Worm (Caenorhabditis elegans) whole organism, L3 larva: ENCODE results near the gene F42F12.4.

Source experiments
- R02D3.7 ChIP-seq: fragments of 150-350 bp; optimal IDR thresholded peaks from 2 replicates; lab custom pipeline; 2014; ENCODE audit warnings: missing biosample characterization, missing genetic modification characterization
- ZK546.5 ChIP-seq: sonication (generic microtip); optimal IDR thresholded peaks from 2 replicates; lab custom pipeline; 2017; ENCODE audit warnings: missing biosample characterization, missing genetic modification characterization
- aly-2 ChIP-seq: fragments of 150-350 bp; optimal IDR thresholded peaks from 2 replicates; lab custom pipeline; 2014; ENCODE audit warnings: missing biosample characterization, missing genetic modification characterization
- ama-1 ChIP-seq: fragments of 150-350 bp; optimal IDR thresholded peaks from 2 replicates; lab custom pipeline; 2018
- ceh-16 ChIP-seq: sonication (generic microtip); optimal IDR thresholded peaks from 2 replicates; lab custom pipeline; 2017; ENCODE audit warnings: missing biosample characterization, missing genetic modification characterization
- ceh-28 ChIP-seq: fragments of 150-350 bp; optimal IDR thresholded peaks from 2 replicates; lab custom pipeline; 2014; ENCODE audit warnings: missing biosample characterization, missing genetic modification reagents, missing genetic modification characterization
- ceh-82 ChIP-seq: fragments of 150-350 bp; optimal IDR thresholded peaks from 2 replicates; lab custom pipeline; 2014; ENCODE audit warnings: missing biosample characterization, missing genetic modification characterization
- ceh-9 ChIP-seq: sonication (generic microtip); optimal IDR thresholded peaks from 2 replicates; lab custom pipeline; 2018; ENCODE audit warnings: missing biosample characterization, missing genetic modification characterization
- daf-12 ChIP-seq: fragments of 150-350 bp; optimal IDR thresholded peaks from 2 replicates; lab custom pipeline; 2014; ENCODE audit warnings: missing biosample characterization, missing genetic modification reagents, missing genetic modification characterization
- egl-27 ChIP-seq: sonication (generic microtip); optimal IDR thresholded peaks from 4 replicates; lab custom pipeline; 2017; ENCODE audit warnings: missing biosample characterization, missing genetic modification reagents, missing genetic modification characterization
- egl-5 ChIP-seq: fragments of 150-350 bp; optimal IDR thresholded peaks from 2 replicates; lab custom pipeline; 2017; ENCODE audit warnings: missing biosample characterization, missing genetic modification reagents, missing genetic modification characterization, inconsistent platforms
- elt-1 ChIP-seq: fragments of 150-350 bp; optimal IDR thresholded peaks from 2 replicates; lab custom pipeline; 2014; ENCODE audit warnings: missing biosample characterization, missing genetic modification characterization
- elt-2 ChIP-seq: sonication (generic microtip); optimal IDR thresholded peaks from 2 replicates; lab custom pipeline; 2016; ENCODE audit warnings: missing genetic modification reagents, mild to moderate bottlenecking, missing genetic modification characterization, missing compliant biosample characterization
- elt-3 ChIP-seq, 3 experiments: fragments of 150-350 bp in 1 of 3; sonication (generic microtip) in 2 of 3; optimal IDR thresholded peaks; 2 replicates in 2 of 3; 4 replicates in 1 of 3; lab custom pipeline; 2014 to 2017; ENCODE audit warnings: missing biosample characterization in 3 of 3, missing genetic modification characterization in 3 of 3
- eor-1 ChIP-seq, 2 experiments: fragments of 150-350 bp; optimal IDR thresholded peaks; 2 replicates each; lab custom pipeline; 2014 to 2018; ENCODE audit warnings: missing biosample characterization in 2 of 2, missing genetic modification characterization in 2 of 2
- fkh-10 ChIP-seq: sonication (generic microtip); optimal IDR thresholded peaks from 2 replicates; lab custom pipeline; 2017; ENCODE audit warnings: missing biosample characterization, missing genetic modification reagents, missing genetic modification characterization
- fkh-2 ChIP-seq: fragments of 150-350 bp; optimal IDR thresholded peaks from 2 replicates; lab custom pipeline; 2014; ENCODE audit warnings: missing biosample characterization, missing genetic modification reagents, missing genetic modification characterization
- fos-1 ChIP-seq: fragments of 150-350 bp; optimal IDR thresholded peaks from 2 replicates; lab custom pipeline; 2014; ENCODE audit warnings: missing biosample characterization, missing genetic modification characterization
- hmg-11 ChIP-seq: sonication (generic microtip); optimal IDR thresholded peaks from 2 replicates; lab custom pipeline; 2016; ENCODE audit warnings: missing genetic modification characterization, missing compliant biosample characterization
- jun-1 ChIP-seq: fragments of 150-350 bp; optimal IDR thresholded peaks from 2 replicates; lab custom pipeline; 2014; ENCODE audit warnings: missing biosample characterization, missing genetic modification reagents, missing genetic modification characterization
- lin-15B ChIP-seq: fragments of 150-350 bp; optimal IDR thresholded peaks from 2 replicates; lab custom pipeline; 2014; ENCODE audit warnings: missing biosample characterization, missing genetic modification characterization
- lin-39 ChIP-seq: fragments of 150-350 bp; optimal IDR thresholded peaks from 2 replicates; lab custom pipeline; 2018; ENCODE audit warnings: missing biosample characterization, missing genetic modification reagents, missing genetic modification characterization
- lsy-12 ChIP-seq: sonication (generic microtip); optimal IDR thresholded peaks from 2 replicates; lab custom pipeline; 2016; ENCODE audit warnings: mild to moderate bottlenecking, missing genetic modification characterization, missing compliant biosample characterization
- mdl-1 ChIP-seq: fragments of 150-350 bp; optimal IDR thresholded peaks from 2 replicates; lab custom pipeline; 2014; ENCODE audit warnings: missing biosample characterization, missing genetic modification characterization
- mml-1 ChIP-seq: fragments of 150-350 bp; sonication (generic microtip); optimal IDR thresholded peaks from 3 replicates; lab custom pipeline; 2014; ENCODE audit warnings: missing biosample characterization, missing genetic modification characterization
- nfya-1 ChIP-seq: sonication (generic microtip); optimal IDR thresholded peaks from 2 replicates; lab custom pipeline; 2017; ENCODE audit warnings: missing genetic modification characterization, mild to moderate bottlenecking, missing compliant biosample characterization, antibody characterized with exemption, moderate library complexity; ENCODE audit not compliant: insufficient read depth
- nhr-11 ChIP-seq: fragments of 150-350 bp; optimal IDR thresholded peaks from 2 replicates; lab custom pipeline; 2014; ENCODE audit warnings: missing biosample characterization, missing genetic modification characterization
- nhr-12 ChIP-seq: fragments of 150-350 bp; optimal IDR thresholded peaks from 2 replicates; lab custom pipeline; 2014; ENCODE audit warnings: missing biosample characterization, missing genetic modification characterization
- nhr-23 ChIP-seq: fragments of 150-350 bp; optimal IDR thresholded peaks from 2 replicates; lab custom pipeline; 2014; ENCODE audit warnings: missing biosample characterization, missing genetic modification reagents, missing genetic modification characterization
- nhr-237 ChIP-seq: fragments of 150-350 bp; optimal IDR thresholded peaks from 2 replicates; lab custom pipeline; 2014; ENCODE audit warnings: missing biosample characterization, missing genetic modification characterization
- nhr-25 ChIP-seq: sonication (generic microtip); optimal IDR thresholded peaks from 2 replicates; lab custom pipeline; 2017; ENCODE audit warnings: missing biosample characterization, missing genetic modification characterization
- nhr-43 ChIP-seq: sonication (generic microtip); optimal IDR thresholded peaks from 2 replicates; lab custom pipeline; 2016; ENCODE audit warnings: mild to moderate bottlenecking, missing genetic modification characterization, missing compliant biosample characterization; ENCODE audit not compliant: poor library complexity, severe bottlenecking
- nhr-67 ChIP-seq: fragments of 150-350 bp; optimal IDR thresholded peaks from 2 replicates; lab custom pipeline; 2014; ENCODE audit warnings: missing biosample characterization, missing genetic modification characterization
- nhr-76 ChIP-seq: fragments of 150-350 bp; sonication (generic microtip); optimal IDR thresholded peaks from 5 replicates; lab custom pipeline; 2014; ENCODE audit warnings: missing biosample characterization, missing genetic modification characterization
- nhr-77 ChIP-seq: fragments of 150-350 bp; optimal IDR thresholded peaks from 2 replicates; lab custom pipeline; 2014; ENCODE audit warnings: missing biosample characterization, missing genetic modification characterization
- pha-4 ChIP-seq: fragments of 150-350 bp; optimal IDR thresholded peaks from 2 replicates; lab custom pipeline; 2014; ENCODE audit warnings: missing biosample characterization, missing genetic modification reagents, missing genetic modification characterization
- pqm-1 ChIP-seq: fragments of 150-350 bp; optimal IDR thresholded peaks from 2 replicates; lab custom pipeline; 2017; ENCODE audit warnings: missing biosample characterization, missing genetic modification characterization, inconsistent platforms
- sea-2 ChIP-seq: fragments of 150-350 bp; sonication (generic microtip); optimal IDR thresholded peaks from 4 replicates; lab custom pipeline; 2014; ENCODE audit warnings: missing biosample characterization, missing genetic modification reagents, missing genetic modification characterization
- snpc-4 ChIP-seq: fragments of 150-350 bp; optimal IDR thresholded peaks from 2 replicates; lab custom pipeline; 2014; ENCODE audit warnings: missing biosample characterization, missing genetic modification characterization
- tbx-2 ChIP-seq: sonication (generic microtip); optimal IDR thresholded peaks from 2 replicates; lab custom pipeline; 2016; ENCODE audit warnings: mild to moderate bottlenecking, missing genetic modification characterization, missing compliant biosample characterization
- unc-39 ChIP-seq: sonication (generic microtip); optimal IDR thresholded peaks from 4 replicates; lab custom pipeline; 2017; ENCODE audit warnings: missing biosample characterization, missing genetic modification characterization
- unc-62 ChIP-seq: fragments of 150-350 bp; sonication (generic microtip); optimal IDR thresholded peaks from 4 replicates; lab custom pipeline; 2014; ENCODE audit warnings: missing biosample characterization, missing genetic modification reagents, missing genetic modification characterization
- ztf-4 ChIP-seq: fragments of 150-350 bp; optimal IDR thresholded peaks from 2 replicates; lab custom pipeline; 2014; ENCODE audit warnings: missing biosample characterization, missing genetic modification characterization

The F42F12.4 gene

ce11 chrX:12378293-12378692, 25.5 kb upstream of the F42F12.4 start, which contains the start of gene glb-13:
Gene glb-13 (minus strand): TSS chrX:12378393.
- no peak for TF ChIP-seq mdl-1 (tag; lab: Kevin White, UChicago)
- no peak for TF ChIP-seq fkh-2
- TF ChIP-seq ceh-28, result no peak
- no peak for TF ChIP-seq elt-2 (tag; lab: Kevin White, UChicago)

ce11 chrX:12375783-12376182, 23.0 kb upstream of the F42F12.4 start:
- TF ChIP-seq pha-4 (tag; lab: Kevin White, UChicago) (no peak), fos-1 (tag; lab: Kevin White, UChicago) (no peak), mml-1 (tag; lab: Kevin White, UChicago) (no peak), jun-1 (tag; lab: Kevin White, UChicago) (no peak), elt-1 (tag; lab: Kevin White, UChicago) (no peak), nhr-12 (tag; lab: Kevin White, UChicago) (no peak), eor-1 (tag; optimal IDR thresholded peaks at IDR 0.05; lab: Kevin White, UChicago) (no peak), nhr-76 (tag; lab: Kevin White, UChicago) (no peak), ZK546.5 (tag; lab: Kevin White, UChicago) (no peak), ama-1 (lab: Kevin White, UChicago) (no peak), nhr-237 (tag; lab: Kevin White, UChicago) (no peak), ztf-4 (no peak), elt-2 (tag; lab: Kevin White, UChicago) (no peak)

ce11 chrX:12371321-12371720, 18.6 kb upstream of the F42F12.4 start, which contains the start of gene rif-1.2:
Gene rif-1.2 (minus strand): TSS chrX:12371421.
- TF ChIP-seq mdl-1 (tag; lab: Kevin White, UChicago) (no peak), ceh-16 (tag; lab: Kevin White, UChicago) (no peak), nfya-1 (tag; lab: Kevin White, UChicago) (no peak), nhr-43 (no peak), ceh-9 (tag; lab: Kevin White, UChicago) (no peak), ZK546.5 (tag; lab: Kevin White, UChicago) (no peak)

- TF ChIP-seq ZK546.5 (tag; lab: Kevin White, UChicago) (no peak), nhr-77 (tag; lab: Kevin White, UChicago) (no peak), fos-1 (tag; lab: Kevin White, UChicago) (no peak), nhr-76 (tag; lab: Kevin White, UChicago) (no peak), egl-27 (tag; lab: Kevin White, UChicago) (no peak), nfya-1 (tag; lab: Kevin White, UChicago) (no peak), tbx-2 (tag; lab: Kevin White, UChicago) (peak; percentile 18), pqm-1 (peak; percentile 14), elt-1 (tag; lab: Kevin White, UChicago) (no peak), ceh-9 (tag; lab: Kevin White, UChicago) (no peak), sea-2 (GFP tag; lab: Kevin White, UChicago) (no peak), lin-39 (peak; percentile 39), nhr-25 (tag; lab: Kevin White, UChicago) (no peak), snpc-4 (tag; lab: Kevin White, UChicago) (no peak), fkh-2 (no peak), unc-39 (tag; lab: Kevin White, UChicago) (no peak), fkh-10 (GFP tag; lab: Kevin White, UChicago) (no peak), elt-2 (tag; lab: Kevin White, UChicago) (peak; percentile 35), daf-12 (tag; lab: Kevin White, UChicago) (no peak), elt-3 (tag; optimal IDR thresholded peaks at IDR 0.05; lab: Kevin White, UChicago) (no peak), lin-15B (tag; lab: Kevin White, UChicago) (no peak), nhr-237 (tag; lab: Kevin White, UChicago) (no peak), jun-1 (tag; lab: Kevin White, UChicago) (no peak), lsy-12 (tag; lab: Kevin White, UChicago) (no peak), unc-62 (GFP tag; lab: Kevin White, UChicago) (no peak), egl-5 (tag; lab: Kevin White, UChicago) (no peak), ceh-28 (peak; percentile 33), nhr-67 (no peak), nhr-12 (tag; lab: Kevin White, UChicago) (no peak), aly-2 (tag; lab: Kevin White, UChicago) (no peak), nhr-23 (tag; lab: Kevin White, UChicago) (no peak), hmg-11 (peak; percentile 87), nhr-11 (tag; lab: Kevin White, UChicago) (no peak), R02D3.7 (tag; lab: Kevin White, UChicago) (no peak), nhr-43 (peak; percentile 44), ceh-82 (tag; lab: Kevin White, UChicago) (no peak)
Observed at ce11 chrX:12367498-12367897, 14.8 kb upstream of the F42F12.4 start.
